Worm (Caenorhabditis elegans) whole organism, mixed stage, embryonic: ENCODE results near the gene ZK896.4.

Experiments used
- M03D4.4 ChIP-seq: sonication (generic microtip); optimal IDR thresholded peaks from 2 replicates; lab custom pipeline; 2017; ENCODE audit warnings: mild to moderate bottlenecking, missing genetic modification characterization, missing compliant biosample characterization
- bed-3 ChIP-seq: fragments of 200-800 bp; sonication (Bioruptor generic); optimal IDR thresholded peaks from 3 replicates; lab custom pipeline; 2018; ENCODE audit warnings: mild to moderate bottlenecking, missing genetic modification characterization, moderate library complexity, missing compliant biosample characterization
- blmp-1 ChIP-seq: fragments of 150-350 bp; optimal IDR thresholded peaks from 2 replicates; lab custom pipeline; 2014; ENCODE audit warnings: missing biosample characterization, missing genetic modification characterization
- ceh-39 ChIP-seq: fragments of 150-350 bp; optimal IDR thresholded peaks from 2 replicates; lab custom pipeline; 2014; ENCODE audit warnings: missing biosample characterization, missing genetic modification characterization
- ces-1 ChIP-seq: fragments of 150-350 bp; optimal IDR thresholded peaks from 2 replicates; lab custom pipeline; 2014; ENCODE audit warnings: missing biosample characterization, missing genetic modification reagents, missing genetic modification characterization
- elt-1 ChIP-seq: sonication (generic microtip); optimal IDR thresholded peaks from 2 replicates; lab custom pipeline; 2017; ENCODE audit warnings: missing genetic modification characterization, mild to moderate bottlenecking, missing compliant biosample characterization, antibody characterized with exemption, moderate library complexity, borderline replicate concordance; ENCODE audit not compliant: insufficient read depth
- lsy-2 ChIP-seq: fragments of 150-350 bp; optimal IDR thresholded peaks from 2 replicates; lab custom pipeline; 2014; ENCODE audit warnings: missing biosample characterization, missing genetic modification characterization
- mep-1 ChIP-seq: fragments of 150-350 bp; optimal IDR thresholded peaks from 2 replicates; lab custom pipeline; 2017; ENCODE audit warnings: missing biosample characterization, missing genetic modification reagents, missing genetic modification characterization, inconsistent platforms
- nhr-12 ChIP-seq: fragments of 150-350 bp; optimal IDR thresholded peaks from 2 replicates; lab custom pipeline; 2014; ENCODE audit warnings: missing biosample characterization, missing genetic modification characterization
- nhr-237 ChIP-seq: fragments of 150-350 bp; optimal IDR thresholded peaks from 2 replicates; lab custom pipeline; 2014; ENCODE audit warnings: missing biosample characterization, missing genetic modification characterization
- nhr-28 ChIP-seq: fragments of 150-350 bp; optimal IDR thresholded peaks from 2 replicates; lab custom pipeline; 2014; ENCODE audit warnings: missing biosample characterization, missing genetic modification characterization
- pha-4 ChIP-seq: fragments of 150-350 bp; optimal IDR thresholded peaks from 2 replicates; lab custom pipeline; 2018; ENCODE audit warnings: missing biosample characterization, missing genetic modification reagents, missing genetic modification characterization
- snpc-4 ChIP-seq: fragments of 150-350 bp; optimal IDR thresholded peaks from 2 replicates; lab custom pipeline; 2014; ENCODE audit warnings: missing biosample characterization, missing genetic modification characterization
- unc-62 ChIP-seq: fragments of 150-350 bp; optimal IDR thresholded peaks from 2 replicates; lab custom pipeline; 2014; ENCODE audit warnings: missing biosample characterization, missing genetic modification reagents, missing genetic modification characterization

ce11 chrIV:12892194-12892593 lies 9.1 kb upstream of the ZK896.4 start, which contains the start of gene K08D8.1:
- TF ChIP-seq unc-62: no peak
- TF ChIP-seq snpc-4 (tag; lab: Kevin White, UChicago): no peak
- no peak for TF ChIP-seq mep-1 (tag; lab: Kevin White, UChicago)
- TF ChIP-seq blmp-1: no peak
- TF ChIP-seq bed-3 (GFP tag; lab: Kevin White, UChicago): no peak
- no peak for TF ChIP-seq nhr-12 (tag; lab: Kevin White, UChicago)
- no peak for TF ChIP-seq nhr-28
- no peak for TF ChIP-seq lsy-2 (tag; lab: Kevin White, UChicago)
- TF ChIP-seq ceh-39 (tag; lab: Kevin White, UChicago): no peak
- TF ChIP-seq ces-1 (GFP tag; lab: Kevin White, UChicago): no peak
- no peak for TF ChIP-seq nhr-237
- TF ChIP-seq M03D4.4 (tag; lab: Kevin White, UChicago): no peak
- TF ChIP-seq elt-1: no peak
- no peak for TF ChIP-seq pha-4 (tag; lab: Kevin White, UChicago)
